Worm (Caenorhabditis elegans) whole organism, L2 larva: ENCODE measurements around the gene Y73F8A.5.
A peak's percentile ranks its signal among the peaks of the same experiment; 100 is the strongest.

Experiments used
- C34F6.9 ChIP-seq: fragments of 150-350 bp; optimal IDR thresholded peaks from 2 replicates; lab custom pipeline; 2014; ENCODE audit warnings: missing biosample characterization, missing genetic modification characterization
- F13H6.1 ChIP-seq: sonication (generic microtip); optimal IDR thresholded peaks from 2 replicates; lab custom pipeline; 2016; ENCODE audit warnings: missing genetic modification characterization, missing compliant biosample characterization
- R02D3.7 ChIP-seq: fragments of 150-350 bp; optimal IDR thresholded peaks from 2 replicates; lab custom pipeline; 2014; ENCODE audit warnings: missing biosample characterization, missing genetic modification characterization
- Y55F3AM.14 ChIP-seq: fragments of 200-800 bp; sonication (Bioruptor generic); optimal IDR thresholded peaks from 2 replicates; lab custom pipeline; 2018; ENCODE audit warnings: mild to moderate bottlenecking, missing genetic modification characterization, missing compliant biosample characterization
- aly-2 ChIP-seq: fragments of 150-350 bp; optimal IDR thresholded peaks from 2 replicates; lab custom pipeline; 2014; ENCODE audit warnings: missing biosample characterization, missing genetic modification characterization
- ama-1 ChIP-seq: fragments of 150-350 bp; optimal IDR thresholded peaks from 2 replicates; lab custom pipeline; 2018; ENCODE audit warnings: inconsistent platforms
- blmp-1 ChIP-seq: sonication (generic microtip); optimal IDR thresholded peaks from 2 replicates; lab custom pipeline; 2017; ENCODE audit warnings: missing genetic modification characterization, mild to moderate bottlenecking, missing compliant biosample characterization, antibody characterized with exemption, moderate library complexity; ENCODE audit not compliant: insufficient read depth
- ceh-16 ChIP-seq: fragments of 150-350 bp; optimal IDR thresholded peaks from 2 replicates; lab custom pipeline; 2014; ENCODE audit warnings: missing biosample characterization, missing genetic modification characterization
- ceh-82 ChIP-seq: fragments of 150-350 bp; optimal IDR thresholded peaks from 2 replicates; lab custom pipeline; 2014; ENCODE audit warnings: missing biosample characterization, missing genetic modification characterization
- crh-2 ChIP-seq: sonication (generic microtip); optimal IDR thresholded peaks from 2 replicates; lab custom pipeline; 2017; ENCODE audit warnings: missing biosample characterization, missing genetic modification characterization
- dmd-4 ChIP-seq: sonication (generic microtip); optimal IDR thresholded peaks from 2 replicates; lab custom pipeline; 2017; ENCODE audit warnings: missing biosample characterization, missing genetic modification characterization
- elt-1 ChIP-seq: fragments of 150-350 bp; optimal IDR thresholded peaks from 2 replicates; lab custom pipeline; 2014; ENCODE audit warnings: missing biosample characterization, missing genetic modification characterization
- elt-3 ChIP-seq: sonication (generic microtip); optimal IDR thresholded peaks from 2 replicates; lab custom pipeline; 2017; ENCODE audit warnings: missing biosample characterization, missing genetic modification characterization
- gmeb-1 ChIP-seq: fragments of 150-350 bp; optimal IDR thresholded peaks from 2 replicates; lab custom pipeline; 2014; ENCODE audit warnings: missing biosample characterization, missing genetic modification characterization
- lin-11 ChIP-seq: fragments of 150-350 bp; sonication (generic microtip); optimal IDR thresholded peaks from 2 replicates; lab custom pipeline; 2014; ENCODE audit warnings: missing biosample characterization, missing genetic modification characterization, inconsistent platforms, mixed read lengths
- lin-39 ChIP-seq: fragments of 150-350 bp; optimal IDR thresholded peaks from 2 replicates; lab custom pipeline; 2014; ENCODE audit warnings: missing biosample characterization, missing genetic modification reagents, missing genetic modification characterization
- lsy-2 ChIP-seq, 2 experiments: fragments of 150-350 bp in 1 of 2; sonication (generic microtip) in 1 of 2; optimal IDR thresholded peaks; 2 replicates each; lab custom pipeline; 2014 to 2017; ENCODE audit warnings: missing biosample characterization in 2 of 2, missing genetic modification characterization in 2 of 2
- mbf-1 ChIP-seq: sonication (generic microtip); optimal IDR thresholded peaks from 2 replicates; lab custom pipeline; 2017; ENCODE audit warnings: missing biosample characterization, missing genetic modification characterization
- mdl-1 ChIP-seq, 2 experiments: fragments of 150-350 bp in 1 of 2; sonication (generic microtip) in 1 of 2; optimal IDR thresholded peaks; 2 replicates each; lab custom pipeline; 2017; ENCODE audit warnings: missing biosample characterization in 2 of 2, missing genetic modification characterization in 2 of 2
- nhr-12 ChIP-seq: fragments of 150-350 bp; optimal IDR thresholded peaks from 2 replicates; lab custom pipeline; 2014; ENCODE audit warnings: missing biosample characterization, missing genetic modification characterization
- nhr-129 ChIP-seq: fragments of 150-350 bp; optimal IDR thresholded peaks from 2 replicates; lab custom pipeline; 2014; ENCODE audit warnings: missing biosample characterization, missing genetic modification characterization
- nhr-21 ChIP-seq: fragments of 150-350 bp; optimal IDR thresholded peaks from 2 replicates; lab custom pipeline; 2014; ENCODE audit warnings: missing biosample characterization, missing genetic modification characterization
- nhr-23 ChIP-seq: fragments of 150-350 bp; optimal IDR thresholded peaks from 2 replicates; lab custom pipeline; 2014; ENCODE audit warnings: missing biosample characterization, missing genetic modification reagents, missing genetic modification characterization
- nhr-237 ChIP-seq: fragments of 150-350 bp; optimal IDR thresholded peaks from 2 replicates; lab custom pipeline; 2014; ENCODE audit warnings: missing biosample characterization, missing genetic modification characterization
- nhr-25 ChIP-seq: fragments of 150-350 bp; sonication (generic microtip); optimal IDR thresholded peaks from 3 replicates; lab custom pipeline; 2014; ENCODE audit warnings: missing biosample characterization, missing genetic modification characterization
- nhr-6 ChIP-seq: fragments of 150-350 bp; optimal IDR thresholded peaks from 2 replicates; lab custom pipeline; 2014; ENCODE audit warnings: missing biosample characterization, missing genetic modification characterization
- nhr-77 ChIP-seq: fragments of 150-350 bp; optimal IDR thresholded peaks from 2 replicates; lab custom pipeline; 2014; ENCODE audit warnings: missing biosample characterization, missing genetic modification characterization
- sem-4 ChIP-seq: fragments of 150-350 bp; optimal IDR thresholded peaks from 2 replicates; lab custom pipeline; 2014; ENCODE audit warnings: missing biosample characterization, missing genetic modification reagents, missing genetic modification characterization
- sma-3 ChIP-seq: sonication (generic microtip); optimal IDR thresholded peaks from 2 replicates; lab custom pipeline; 2016; ENCODE audit warnings: missing genetic modification reagents, missing genetic modification characterization, missing compliant biosample characterization
- snpc-4 ChIP-seq: fragments of 150-350 bp; optimal IDR thresholded peaks from 2 replicates; lab custom pipeline; 2014; ENCODE audit warnings: missing biosample characterization, missing genetic modification characterization
- zag-1 ChIP-seq: fragments of 150-350 bp; optimal IDR thresholded peaks from 2 replicates; lab custom pipeline; 2014; ENCODE audit warnings: missing biosample characterization, missing genetic modification characterization
- ztf-1 ChIP-seq: fragments of 200-800 bp; sonication (Bioruptor generic); conservative IDR thresholded peaks from 2 replicates; pipeline ENCODE4 v1.3.6; 2022; ENCODE audit warnings: missing genetic modification characterization, missing compliant biosample characterization
- ztf-11 ChIP-seq: sonication (generic microtip); optimal IDR thresholded peaks from 2 replicates; lab custom pipeline; 2017; ENCODE audit warnings: missing biosample characterization, missing genetic modification characterization
- ztf-4 ChIP-seq: fragments of 150-350 bp; optimal IDR thresholded peaks from 2 replicates; lab custom pipeline; 2014; ENCODE audit warnings: missing biosample characterization, missing genetic modification characterization

Gene Y73F8A.5

DNA sequence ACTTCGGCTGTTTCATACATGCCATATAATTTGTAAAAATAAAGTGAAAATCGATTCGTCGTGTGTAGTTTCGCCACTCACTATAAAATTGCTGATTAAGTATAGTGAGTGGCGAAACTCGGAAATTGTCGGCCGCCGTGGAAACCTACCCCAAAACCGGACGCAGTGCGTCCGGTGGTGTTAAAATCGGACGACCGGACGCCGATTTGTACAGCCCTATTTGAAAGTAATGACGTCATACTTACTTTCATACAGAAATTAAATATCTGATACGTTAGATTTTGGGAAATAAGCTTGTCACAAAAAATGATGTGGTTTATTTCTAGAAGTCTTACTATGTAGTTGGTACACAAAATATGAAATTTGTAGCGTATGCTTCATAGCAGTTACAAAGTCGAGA, 25.4 kb upstream of the Y73F8A.5 start:
- peak; percentile 56 for TF ChIP-seq snpc-4 (tag; lab: Kevin White, UChicago)
- no peak for TF ChIP-seq zag-1 (tag; lab: Kevin White, UChicago)

DNA sequence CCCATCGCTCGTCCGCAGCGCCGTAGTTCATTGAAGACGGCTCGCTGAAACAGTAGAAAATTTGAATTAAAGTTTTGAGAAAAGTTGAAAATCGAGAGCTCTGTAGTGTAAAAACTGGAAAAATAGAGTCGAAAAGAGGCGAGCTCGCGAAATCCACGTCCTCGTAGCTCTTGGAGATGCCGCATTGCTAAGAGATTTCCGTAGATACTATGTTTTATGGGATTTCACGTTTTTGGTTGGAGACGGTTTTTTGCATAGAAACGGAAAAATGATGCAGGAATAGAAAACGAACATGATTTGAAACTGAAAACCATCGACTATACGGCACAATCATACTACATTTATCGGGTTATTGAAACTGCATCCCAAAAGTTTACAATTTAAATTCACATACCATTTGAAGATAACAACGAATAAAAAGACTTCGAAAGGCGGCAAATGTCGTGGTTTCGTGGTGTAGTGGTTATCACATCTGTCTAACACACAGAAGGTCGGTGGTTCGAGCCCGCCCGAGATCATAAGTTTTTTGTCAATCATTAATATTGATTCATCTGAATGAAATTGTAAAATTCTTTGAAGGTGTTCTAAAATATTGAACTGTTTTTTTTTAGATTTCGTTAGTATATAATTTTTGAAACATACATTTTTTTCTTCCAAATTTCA, 24.6 kb upstream of the Y73F8A.5 start, which contains the start of gene pkd-2:
Gene pkd-2 (minus strand): TSS at position 51 of the 663 bp plus-strand sequence.
- TF ChIP-seq R02D3.7, result no peak
- TF ChIP-seq crh-2 (tag; lab: Kevin White, UChicago), result peak; percentile 4
- TF ChIP-seq gmeb-1, result peak; percentile 44

DNA sequence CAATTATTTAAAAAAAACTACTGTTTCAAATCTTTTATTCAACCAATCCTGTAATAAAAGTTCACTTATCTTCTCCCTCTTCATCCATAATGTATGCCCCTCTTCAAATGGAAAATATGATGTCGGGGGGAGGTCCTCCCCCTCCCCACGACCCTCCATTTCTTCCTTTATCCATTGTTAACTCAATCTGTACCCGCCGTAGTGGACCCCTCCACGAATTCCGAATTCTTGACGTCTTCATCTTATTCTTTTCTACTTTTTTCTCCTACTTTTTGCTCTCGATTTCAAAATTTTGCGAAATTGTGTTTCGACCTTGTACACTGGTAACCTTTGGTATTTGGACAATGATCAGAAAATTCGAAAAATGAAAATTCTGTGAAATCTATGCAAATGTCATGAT, 23.8 kb upstream of the Y73F8A.5 start, which contains the start of gene lgc-52:
Gene lgc-52 (plus strand): TSS at position 268 of the 400 bp plus-strand sequence.
- TF ChIP-seq ceh-82 (tag; lab: Kevin White, UChicago) (no peak), R02D3.7 (no peak), elt-3 (tag; lab: Kevin White, UChicago) (no peak), elt-1 (tag; lab: Kevin White, UChicago) (no peak), nhr-6 (tag; lab: Kevin White, UChicago) (no peak), zag-1 (tag; lab: Kevin White, UChicago) (no peak), lin-11 (tag; lab: Kevin White, UChicago) (no peak), Y55F3AM.14 (GFP tag; lab: Kevin White, UChicago) (no peak), ama-1 (no peak), nhr-21 (tag; lab: Kevin White, UChicago) (no peak), crh-2 (tag; lab: Kevin White, UChicago) (no peak), sma-3 (GFP tag; lab: Kevin White, UChicago) (no peak), lin-39 (tag; lab: Kevin White, UChicago) (no peak), mdl-1 (tag; optimal IDR thresholded peaks at IDR 0.05; lab: Kevin White, UChicago) (no peak), dmd-4 (tag; lab: Kevin White, UChicago) (no peak), ceh-16 (tag; lab: Kevin White, UChicago) (no peak)

DNA sequence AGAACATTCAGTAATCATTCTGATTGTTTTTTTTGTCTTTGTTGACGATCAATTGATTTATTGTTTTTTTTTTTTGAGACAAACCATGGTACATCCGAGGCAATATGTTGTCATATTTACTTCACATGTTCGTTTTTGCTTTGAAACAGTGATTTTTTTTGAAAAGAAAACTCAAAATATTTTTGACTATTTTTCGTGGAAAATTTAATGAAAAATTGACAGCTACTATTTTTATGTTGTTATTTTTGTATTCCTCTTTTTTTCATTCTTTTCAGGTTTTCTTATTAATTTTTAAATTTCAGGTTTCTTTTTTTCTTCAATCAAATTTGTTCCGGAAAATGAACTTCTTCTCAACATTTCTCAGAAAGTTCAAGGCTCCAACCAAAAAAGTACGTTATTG, 14.0 kb upstream of the Y73F8A.5 start, which contains the start of gene Y73F8A.36:
Gene Y73F8A.36 (plus strand): TSS at position 301 of the 400 bp plus-strand sequence.
- TF ChIP-seq nhr-77 (tag; lab: Kevin White, UChicago) (no peak), lin-11 (tag; lab: Kevin White, UChicago) (no peak), C34F6.9 (tag; lab: Kevin White, UChicago) (no peak)

DNA sequence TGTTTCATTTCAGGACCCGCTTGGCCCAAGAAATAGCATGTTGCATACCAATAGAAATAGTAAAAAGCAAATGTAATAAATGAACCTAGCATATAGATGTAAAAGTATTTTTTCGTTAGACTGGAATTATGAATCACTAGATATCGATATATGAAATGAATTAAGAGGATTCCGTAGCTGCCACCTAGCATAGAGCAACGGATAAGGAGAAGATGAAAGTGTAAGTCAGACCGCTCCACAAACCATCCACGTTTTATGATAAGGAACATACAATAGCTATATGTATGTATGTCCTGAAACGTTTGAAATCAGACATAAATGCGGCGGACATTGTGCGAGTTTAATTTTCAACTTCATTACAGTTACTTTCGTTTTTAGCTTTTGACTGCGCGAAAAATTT, 8.6 kb upstream of the Y73F8A.5 start:
- TF ChIP-seq mbf-1 (tag; lab: Kevin White, UChicago) (no peak), nhr-25 (no peak), ztf-1 (GFP tag; lab: Robert Waterston, UW) (no peak), elt-3 (tag; lab: Kevin White, UChicago) (no peak), F13H6.1 (no peak), nhr-129 (tag; lab: Kevin White, UChicago) (no peak), nhr-21 (tag; lab: Kevin White, UChicago) (no peak), nhr-23 (tag; lab: Kevin White, UChicago) (no peak), nhr-237 (tag; lab: Kevin White, UChicago) (no peak), sem-4 (tag; lab: Kevin White, UChicago) (no peak), nhr-12 (tag; lab: Kevin White, UChicago) (no peak), lsy-2 (tag; optimal IDR thresholded peaks at IDR 0.05; lab: Kevin White, UChicago) (no peak), ztf-4 (tag; lab: Kevin White, UChicago) (no peak), ztf-11 (tag; lab: Kevin White, UChicago) (no peak), aly-2 (tag; lab: Kevin White, UChicago) (no peak), blmp-1 (tag; lab: Kevin White, UChicago) (no peak)
